Worm (Caenorhabditis elegans): ENCODE data around the gene col-86.

- TF ChIP-seq tra-1 (GFP tag; IDR thresholded peaks at IDR 0.05) (no peak), madf-9 (GFP tag; conservative IDR thresholded peaks at IDR 0.05) (no peak), snpc-4 (tag; optimal IDR thresholded peaks at IDR 0.05) (no peak), unc-62 (GFP tag; optimal IDR thresholded peaks at IDR 0.05 in 1 of 2) (no peak), unc-62 (tag; optimal IDR thresholded peaks at IDR 0.05) (no peak), hif-1 (tag; optimal IDR thresholded peaks at IDR 0.05) (no peak), lin-13 (GFP tag; optimal IDR thresholded peaks at IDR 0.05) (no peak), pqm-1 (tag; optimal IDR thresholded peaks at IDR 0.05) (no peak), ama-1 (optimal IDR thresholded peaks at IDR 0.05) (no peak), fkh-10 (GFP tag; optimal IDR thresholded peaks at IDR 0.05) (no peak), ZK546.5 (tag; optimal IDR thresholded peaks at IDR 0.05) (no peak), tag-97 (GFP tag; IDR thresholded peaks at IDR 0.05) (no peak), nhr-76 (tag; optimal IDR thresholded peaks at IDR 0.05) (no peak), nhr-237 (tag; optimal IDR thresholded peaks at IDR 0.05) (no peak), gei-8 (GFP tag; optimal IDR thresholded peaks at IDR 0.05) (no peak)
Measured at ce11 chrII:13091123-13091522, 7.0 kb downstream of the col-86 start, which contains the start of gene Y81G3A.4.

All from whole organism, L4 larva.